Worm (Caenorhabditis elegans) whole organism, midembryonic: ENCODE measurements around the gene dph-5.

Source experiments
- T22C8.4 ChIP-seq: fragments of 200-800 bp; sonication (Bioruptor generic); IDR thresholded peaks from 2 replicates; pipeline ENCODE4 v1.3.6; 2022; ENCODE audit warnings: missing genetic modification characterization, missing compliant biosample characterization
- cog-1 ChIP-seq: sonication (generic microtip); optimal IDR thresholded peaks from 2 replicates; lab custom pipeline; 2016; ENCODE audit warnings: missing genetic modification characterization, missing compliant biosample characterization
- flt-1 ChIP-seq: fragments of 200-800 bp; sonication (Bioruptor generic); IDR thresholded peaks from 2 replicates; pipeline ENCODE4 v1.3.6; 2022; ENCODE audit warnings: missing genetic modification characterization, missing compliant biosample characterization
- klf-2 ChIP-seq: fragments of 200-800 bp; sonication (Bioruptor generic); conservative IDR thresholded peaks from 2 replicates; pipeline ENCODE4 v1.3.6; 2022; ENCODE audit warnings: missing genetic modification reagents, missing genetic modification characterization, missing compliant biosample characterization
- med-1 ChIP-seq: sonication (generic microtip); optimal IDR thresholded peaks from 2 replicates; lab custom pipeline; 2017; ENCODE audit warnings: missing genetic modification characterization, mild to moderate bottlenecking, missing compliant biosample characterization, antibody characterized with exemption, missing genetic modification reagents; ENCODE audit not compliant: insufficient read depth
- ref-1 ChIP-seq: fragments of 200-800 bp; sonication (Bioruptor generic); conservative IDR thresholded peaks from 2 replicates; pipeline ENCODE4 v1.3.6; 2022; ENCODE audit warnings: missing genetic modification reagents, missing genetic modification characterization, missing compliant biosample characterization
- tab-1 ChIP-seq: fragments of 200-800 bp; sonication (Bioruptor generic); IDR thresholded peaks from 2 replicates; pipeline ENCODE4 v1.3.6; 2022; ENCODE audit warnings: missing genetic modification characterization, missing compliant biosample characterization
- ztf-23 ChIP-seq: fragments of 200-800 bp; sonication (Bioruptor generic); IDR thresholded peaks from 2 replicates; pipeline ENCODE4 v1.3.6; 2022; ENCODE audit warnings: missing genetic modification reagents, missing genetic modification characterization, missing compliant biosample characterization
- ztf-29 ChIP-seq: fragments of 200-800 bp; sonication (Bioruptor generic); IDR thresholded peaks from 2 replicates; pipeline ENCODE4 v1.3.6; 2022; ENCODE audit warnings: missing genetic modification reagents, missing genetic modification characterization, missing compliant biosample characterization

Gene dph-5

ce11 chrII:11383058-11383457, 33.1 kb downstream of the dph-5 start, which contains the start of the genes C33B4.5 and C33B4.4:
Gene C33B4.5, plus strand, starts transcription at chrII:11383327.
Gene C33B4.4, minus strand, starts transcription at chrII:11383442.
- TF ChIP-seq tab-1 (GFP tag; lab: Robert Waterston, UW) (no peak), ztf-29 (GFP tag; lab: Robert Waterston, UW) (no peak), ref-1 (GFP tag; lab: Robert Waterston, UW) (no peak), klf-2 (GFP tag; lab: Robert Waterston, UW) (no peak), med-1 (GFP tag; lab: Kevin White, UChicago) (no peak), T22C8.4 (no peak), flt-1 (GFP tag; lab: Robert Waterston, UW) (no peak), ztf-23 (no peak), cog-1 (no peak)

DNA sequence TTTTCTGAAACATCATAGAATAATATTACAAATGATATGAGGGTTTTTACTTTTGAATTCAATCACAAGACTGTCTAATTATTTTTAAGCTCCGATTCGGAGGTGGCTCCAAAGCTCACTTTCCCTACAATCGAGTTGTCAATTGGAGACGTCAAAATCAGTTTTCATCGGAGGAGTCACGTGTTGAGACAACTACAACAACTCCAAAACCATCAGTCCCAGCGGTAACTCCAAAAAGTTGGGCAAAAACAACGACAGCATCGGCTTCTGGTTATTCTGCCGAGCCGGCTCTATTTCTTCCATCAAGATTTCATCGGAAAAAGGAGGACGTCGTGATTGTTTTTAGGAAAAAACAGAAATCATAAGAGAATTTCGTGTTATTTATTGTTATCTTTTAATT, 34.1 kb downstream of the dph-5 start:
- TF ChIP-seq med-1 (GFP tag; lab: Kevin White, UChicago) (no peak), ztf-23 (no peak), T22C8.4 (no peak), cog-1 (no peak), tab-1 (GFP tag; lab: Robert Waterston, UW) (no peak), ref-1 (GFP tag; lab: Robert Waterston, UW) (no peak)

ce11 chrII:11386950-11387349, 37.0 kb downstream of the dph-5 start:
- TF ChIP-seq T22C8.4 (no peak), med-1 (GFP tag; lab: Kevin White, UChicago) (no peak), flt-1 (GFP tag; lab: Robert Waterston, UW) (no peak), tab-1 (GFP tag; lab: Robert Waterston, UW) (0 out of 2 replicates have a peak, but pooled peaks have one; percentile 39)

DNA sequence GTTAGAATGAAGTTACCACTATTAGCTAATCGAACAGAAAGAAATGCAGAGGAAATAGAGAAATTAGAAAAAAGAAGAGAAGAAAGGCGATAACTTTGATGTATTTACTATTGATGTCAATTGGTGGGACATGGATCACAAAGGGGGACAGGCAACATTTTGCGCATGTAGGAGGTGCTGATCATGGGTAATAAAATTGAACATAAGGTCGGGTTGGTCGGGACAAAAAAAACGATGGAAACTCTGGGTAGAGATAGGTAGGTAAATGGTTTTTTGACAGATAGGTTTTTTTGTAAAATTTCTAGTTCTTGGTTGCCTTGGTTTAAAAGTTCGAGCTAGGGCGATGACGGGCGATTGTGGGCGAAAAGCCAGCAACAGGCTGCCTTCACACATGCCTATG, 40.9 kb downstream of the dph-5 start, which contains the start of gene shn-1:
shn-1 (minus strand) TSS at position 101 of the 400 bp plus-strand sequence.
- no peak for TF ChIP-seq cog-1
- TF ChIP-seq ztf-29 (GFP tag; lab: Robert Waterston, UW), result no peak

- TF ChIP-seq klf-2 (GFP tag; lab: Robert Waterston, UW) (no peak), flt-1 (GFP tag; lab: Robert Waterston, UW) (no peak), T22C8.4 (no peak), med-1 (GFP tag; lab: Kevin White, UChicago) (no peak), ztf-23 (no peak), tab-1 (GFP tag; lab: Robert Waterston, UW) (no peak), ztf-29 (GFP tag; lab: Robert Waterston, UW) (no peak), ref-1 (GFP tag; lab: Robert Waterston, UW) (no peak), cog-1 (no peak)
Measured at ce11 chrII:11392390-11392789, 42.4 kb downstream of the dph-5 start.

ce11 chrII:11393787-11394186, 43.8 kb downstream of the dph-5 start:
- TF ChIP-seq ztf-29 (GFP tag; lab: Robert Waterston, UW), result no peak

DNA sequence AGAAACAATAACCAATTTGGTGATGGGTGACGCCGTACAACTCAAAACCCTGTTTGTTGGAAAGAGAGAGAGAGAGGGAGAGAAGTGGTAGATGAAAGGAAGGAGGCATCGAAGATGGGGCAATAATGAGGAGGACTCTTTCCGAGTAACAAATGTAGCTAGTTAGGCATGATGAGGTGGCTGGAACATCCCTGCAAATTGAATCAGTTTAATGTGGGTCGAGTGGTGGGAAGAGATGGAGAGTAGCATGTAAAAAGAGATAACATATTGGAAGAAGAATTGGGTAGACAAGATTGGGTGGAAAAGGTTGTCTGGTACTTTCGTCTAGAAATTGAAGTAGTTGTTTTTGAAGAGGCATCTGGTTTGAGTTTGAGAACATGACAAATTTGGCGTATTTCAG, 46.2 kb downstream of the dph-5 start:
- 0 out of 2 replicates have a peak, but pooled peaks have one; percentile 23 for TF ChIP-seq tab-1 (GFP tag; lab: Robert Waterston, UW)
- no peak for TF ChIP-seq cog-1
- no peak for TF ChIP-seq T22C8.4
- no peak for TF ChIP-seq ztf-23
- TF ChIP-seq ref-1 (GFP tag; lab: Robert Waterston, UW), result no peak
- no peak for TF ChIP-seq klf-2 (GFP tag; lab: Robert Waterston, UW)
- peak; percentile 22; the same call in 1 of the 2 replicates for TF ChIP-seq flt-1 (GFP tag; lab: Robert Waterston, UW)

ce11 chrII:11398787-11399186, 48.8 kb downstream of the dph-5 start:
- TF ChIP-seq klf-2 (GFP tag; lab: Robert Waterston, UW) (no peak), tab-1 (GFP tag; lab: Robert Waterston, UW) (0 out of 2 replicates have a peak, but pooled peaks have one; percentile 44), ztf-23 (0 out of 2 replicates have a peak, but pooled peaks have one; percentile 58), T22C8.4 (no peak), ztf-29 (GFP tag; lab: Robert Waterston, UW) (no peak), ref-1 (GFP tag; lab: Robert Waterston, UW) (no peak), flt-1 (GFP tag; lab: Robert Waterston, UW) (no peak), cog-1 (no peak), med-1 (GFP tag; lab: Kevin White, UChicago) (no peak)

ce11 chrII:11400386-11400785, 50.4 kb downstream of the dph-5 start:
- TF ChIP-seq ztf-23 (no peak), T22C8.4 (no peak), klf-2 (GFP tag; lab: Robert Waterston, UW) (no peak), ref-1 (GFP tag; lab: Robert Waterston, UW) (no peak), ztf-29 (GFP tag; lab: Robert Waterston, UW) (no peak), med-1 (GFP tag; lab: Kevin White, UChicago) (no peak), cog-1 (no peak), tab-1 (GFP tag; lab: Robert Waterston, UW) (no peak)
